Worm (Caenorhabditis elegans) whole organism, late embryonic: ENCODE measurements around the gene C08E3.13.
"Not testable (repeated sequence)": the region's sequence is repeated elsewhere in the genome, so short reads cannot be mapped to it uniquely, and the experiment has no call there.

Source experiments
- K02D7.2 ChIP-seq: sonication (generic microtip); optimal IDR thresholded peaks from 2 replicates; lab custom pipeline; 2017; ENCODE audit warnings: mild to moderate bottlenecking, missing genetic modification characterization, missing compliant biosample characterization
- K09A11.1 ChIP-seq: sonication (generic microtip); optimal IDR thresholded peaks from 2 replicates; lab custom pipeline; 2017; ENCODE audit warnings: antibody characterized with exemption, mild to moderate bottlenecking, missing genetic modification characterization, missing compliant biosample characterization; ENCODE audit not compliant: insufficient read depth
- T23F11.4 ChIP-seq: fragments of 200-800 bp; sonication (Bioruptor generic); optimal IDR thresholded peaks from 2 replicates; lab custom pipeline; 2018; ENCODE audit warnings: mild to moderate bottlenecking, missing genetic modification characterization, missing compliant biosample characterization
- Y22D7AL.16 ChIP-seq: sonication (generic microtip); optimal IDR thresholded peaks from 2 replicates; lab custom pipeline; 2016; ENCODE audit warnings: missing genetic modification characterization, missing compliant biosample characterization
- ama-1 ChIP-seq: fragments of 150-350 bp; optimal IDR thresholded peaks from 2 replicates; lab custom pipeline; 2014
- ceh-22 ChIP-seq: sonication (generic microtip); optimal IDR thresholded peaks from 2 replicates; lab custom pipeline; 2017; ENCODE audit warnings: missing biosample characterization, missing genetic modification characterization
- ceh-34 ChIP-seq: sonication (generic microtip); optimal IDR thresholded peaks from 2 replicates; lab custom pipeline; 2016; ENCODE audit warnings: mild to moderate bottlenecking, missing genetic modification characterization, missing compliant biosample characterization
- ceh-45 ChIP-seq: fragments of 200-800 bp; sonication (Bioruptor generic); IDR thresholded peaks from 2 replicates; pipeline ENCODE4 v1.3.6; 2022; ENCODE audit warnings: missing genetic modification reagents, missing genetic modification characterization, missing compliant biosample characterization
- che-1 ChIP-seq: sonication (generic microtip); optimal IDR thresholded peaks from 2 replicates; lab custom pipeline; 2016; ENCODE audit warnings: mild to moderate bottlenecking, missing genetic modification characterization, missing compliant biosample characterization
- dmd-4 ChIP-seq: sonication (generic microtip); optimal IDR thresholded peaks from 2 replicates; lab custom pipeline; 2016; ENCODE audit warnings: borderline replicate concordance, missing genetic modification characterization, missing compliant biosample characterization
- elt-2 ChIP-seq: sonication (generic microtip); optimal IDR thresholded peaks from 2 replicates; lab custom pipeline; 2016; ENCODE audit warnings: missing genetic modification reagents, missing genetic modification characterization, missing compliant biosample characterization
- elt-4 ChIP-seq: sonication (generic microtip); optimal IDR thresholded peaks from 2 replicates; lab custom pipeline; 2016; ENCODE audit warnings: missing genetic modification characterization, missing compliant biosample characterization
- hlh-13 ChIP-seq: fragments of 200-800 bp; sonication (Bioruptor generic); optimal IDR thresholded peaks from 2 replicates; lab custom pipeline; 2018; ENCODE audit warnings: mild to moderate bottlenecking, missing genetic modification characterization, missing compliant biosample characterization
- hlh-15 ChIP-seq: sonication (generic microtip); optimal IDR thresholded peaks from 2 replicates; lab custom pipeline; 2016; ENCODE audit warnings: missing genetic modification characterization, missing compliant biosample characterization
- hlh-30 ChIP-seq: sonication (generic microtip); optimal IDR thresholded peaks from 2 replicates; lab custom pipeline; 2017; ENCODE audit warnings: antibody characterized with exemption, missing genetic modification characterization, missing compliant biosample characterization; ENCODE audit not compliant: insufficient read depth
- hlh-6 ChIP-seq: sonication (generic microtip); optimal IDR thresholded peaks from 2 replicates; lab custom pipeline; 2016; ENCODE audit warnings: missing genotype, missing genetic modification characterization, missing compliant biosample characterization
- hlh-8 ChIP-seq: sonication (generic microtip); optimal IDR thresholded peaks from 2 replicates; lab custom pipeline; 2016; ENCODE audit warnings: missing genotype, missing genetic modification characterization, missing compliant biosample characterization
- madf-2 ChIP-seq: sonication (generic microtip); optimal IDR thresholded peaks from 2 replicates; lab custom pipeline; 2017; ENCODE audit warnings: missing genetic modification characterization, missing compliant biosample characterization
- nhr-232 ChIP-seq: sonication (generic microtip); optimal IDR thresholded peaks from 2 replicates; lab custom pipeline; 2016; ENCODE audit warnings: missing genetic modification characterization, missing compliant biosample characterization
- pag-3 ChIP-seq: sonication (generic microtip); optimal IDR thresholded peaks from 2 replicates; lab custom pipeline; 2016; ENCODE audit warnings: missing compliant biosample characterization, missing genetic modification characterization, borderline replicate concordance
- pat-9 ChIP-seq: fragments of 200-800 bp; sonication (Bioruptor generic); optimal IDR thresholded peaks from 2 replicates; lab custom pipeline; 2018; ENCODE audit warnings: mild to moderate bottlenecking, missing genetic modification characterization, moderate library complexity, missing compliant biosample characterization
- pha-2 ChIP-seq: sonication (generic microtip); optimal IDR thresholded peaks from 2 replicates; lab custom pipeline; 2017; ENCODE audit warnings: mild to moderate bottlenecking, missing genetic modification characterization, missing compliant biosample characterization
- pha-4 ChIP-seq: fragments of 150-350 bp; optimal IDR thresholded peaks from 2 replicates; lab custom pipeline; 2018; ENCODE audit warnings: missing biosample characterization, missing genetic modification reagents, missing genetic modification characterization
- pqm-1 ChIP-seq: sonication (generic microtip); optimal IDR thresholded peaks from 2 replicates; lab custom pipeline; 2016; ENCODE audit warnings: missing genetic modification characterization, missing compliant biosample characterization
- ref-2 ChIP-seq: sonication (generic microtip); optimal IDR thresholded peaks from 2 replicates; lab custom pipeline; 2016; ENCODE audit warnings: missing genetic modification characterization, missing compliant biosample characterization
- sdc-2 ChIP-seq: sonication (generic microtip); optimal IDR thresholded peaks from 2 replicates; lab custom pipeline; 2016; ENCODE audit warnings: missing genotype, missing genetic modification characterization, missing compliant biosample characterization
- sox-4 ChIP-seq: sonication (generic microtip); optimal IDR thresholded peaks from 2 replicates; lab custom pipeline; 2017; ENCODE audit warnings: mild to moderate bottlenecking, missing genetic modification characterization, inconsistent platforms, missing compliant biosample characterization
- tbx-2 ChIP-seq: sonication (generic microtip); optimal IDR thresholded peaks from 2 replicates; lab custom pipeline; 2016; ENCODE audit warnings: missing genetic modification characterization, missing compliant biosample characterization
- tbx-7 ChIP-seq: sonication (generic microtip); optimal IDR thresholded peaks from 2 replicates; lab custom pipeline; 2016; ENCODE audit warnings: missing genotype, missing genetic modification characterization, missing compliant biosample characterization
- unc-55 ChIP-seq: sonication (generic microtip); optimal IDR thresholded peaks from 2 replicates; lab custom pipeline; 2017; ENCODE audit warnings: missing biosample characterization, missing genetic modification reagents, missing genetic modification characterization
- unc-86 ChIP-seq: sonication (generic microtip); optimal IDR thresholded peaks from 2 replicates; lab custom pipeline; 2016; ENCODE audit warnings: missing genetic modification characterization, missing compliant biosample characterization

The C08E3.13 gene

DNA sequence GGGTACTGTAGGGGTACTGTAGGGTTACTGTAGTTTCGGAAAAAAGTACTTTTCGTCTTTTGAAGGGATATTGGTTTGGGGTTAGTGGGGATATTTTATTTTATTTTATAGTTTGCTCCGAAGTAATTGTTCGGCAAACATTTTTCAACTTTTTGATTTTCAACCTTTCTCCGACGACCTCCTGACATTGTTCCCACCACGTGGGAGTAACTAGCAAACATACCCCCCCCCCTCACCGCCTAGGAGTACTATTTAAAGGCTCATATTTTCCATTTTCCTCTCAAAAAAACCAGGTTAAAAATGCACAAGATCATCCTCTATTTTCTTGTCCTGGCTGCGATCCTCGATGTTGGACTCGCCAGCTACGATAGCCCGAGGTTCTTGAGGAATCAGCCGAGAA lies 33.9 kb upstream of the C08E3.13 start, which contains the start of gene srlf-29:
Gene srlf-29 (plus strand): TSS at position 301 of the 400 bp plus-strand sequence.
- TF ChIP-seq unc-86 (tag; lab: Kevin White, UChicago) (no peak), T23F11.4 (GFP tag; lab: Kevin White, UChicago) (no peak), K09A11.1 (tag; lab: Kevin White, UChicago) (no peak), ceh-22 (tag; lab: Kevin White, UChicago) (no peak), pat-9 (tag; lab: Kevin White, UChicago) (no peak), ama-1 (lab: Kevin White, UChicago) (no peak), nhr-232 (tag; lab: Kevin White, UChicago) (no peak), sdc-2 (tag; lab: Kevin White, UChicago) (no peak)
- TF ChIP-seq, all 69 proteins: peak for 0

DNA sequence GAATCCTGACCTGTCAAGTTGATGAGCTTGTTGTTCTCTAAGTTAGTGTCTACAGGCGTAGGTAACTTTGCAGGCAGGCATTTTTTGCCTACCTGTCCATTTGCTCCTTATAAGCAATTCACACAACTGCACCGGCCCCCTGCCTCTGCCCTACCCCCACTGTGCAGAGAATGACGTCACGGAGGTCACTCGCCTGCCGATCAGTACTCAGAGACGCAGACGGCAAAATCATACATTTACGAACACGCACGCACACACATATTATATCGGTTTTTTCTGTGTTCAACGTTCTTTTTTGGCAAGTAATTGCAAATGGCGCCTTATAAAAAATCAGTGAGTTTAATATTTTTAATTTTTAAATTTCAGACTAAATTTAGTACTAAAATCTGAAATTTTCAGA lies 31.4 kb upstream of the C08E3.13 start, which contains the start of gene duxl-1:
Gene duxl-1 (plus strand): TSS at position 184 of the 400 bp plus-strand sequence.
- TF ChIP-seq ref-2 (peak; percentile 25), pha-4 (tag; lab: Kevin White, UChicago) (no peak), elt-4 (no peak), elt-2 (tag; lab: Kevin White, UChicago) (peak; percentile 40), hlh-30 (tag; lab: Kevin White, UChicago) (peak; percentile 42), tbx-2 (tag; lab: Kevin White, UChicago) (peak; percentile 15), hlh-8 (tag; lab: Kevin White, UChicago) (no peak), che-1 (no peak), dmd-4 (tag; lab: Kevin White, UChicago) (no peak), pqm-1 (tag; lab: Kevin White, UChicago) (no peak), madf-2 (no peak), unc-55 (GFP tag; lab: Kevin White, UChicago) (no peak), hlh-15 (tag; lab: Kevin White, UChicago) (no peak)

DNA sequence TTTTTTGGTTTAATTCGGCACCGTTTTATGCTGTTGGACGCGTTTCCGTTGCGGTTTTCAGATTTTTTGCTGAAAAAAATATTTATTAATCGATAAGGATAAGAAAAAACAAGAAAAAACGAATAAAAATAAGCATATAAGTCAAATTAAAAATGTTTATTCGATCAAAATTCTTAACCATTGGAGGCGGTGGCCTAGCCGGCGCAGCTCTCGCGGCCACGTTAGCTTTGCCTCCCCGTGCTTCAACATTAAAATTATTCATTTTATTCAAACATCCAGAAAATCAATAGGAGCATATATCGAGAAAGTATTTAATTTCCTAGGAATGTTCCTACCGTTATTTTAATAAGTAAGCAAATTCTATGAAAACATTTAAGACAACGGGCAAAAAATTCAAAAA lies 30.8 kb upstream of the C08E3.13 start, which contains the start of gene ZC204.14:
Gene ZC204.14 (minus strand): TSS at position 69 of the 400 bp plus-strand sequence.
- no peak for TF ChIP-seq hlh-15 (tag; lab: Kevin White, UChicago)
- no peak for TF ChIP-seq ceh-22 (tag; lab: Kevin White, UChicago)
- no peak for TF ChIP-seq Y22D7AL.16

DNA sequence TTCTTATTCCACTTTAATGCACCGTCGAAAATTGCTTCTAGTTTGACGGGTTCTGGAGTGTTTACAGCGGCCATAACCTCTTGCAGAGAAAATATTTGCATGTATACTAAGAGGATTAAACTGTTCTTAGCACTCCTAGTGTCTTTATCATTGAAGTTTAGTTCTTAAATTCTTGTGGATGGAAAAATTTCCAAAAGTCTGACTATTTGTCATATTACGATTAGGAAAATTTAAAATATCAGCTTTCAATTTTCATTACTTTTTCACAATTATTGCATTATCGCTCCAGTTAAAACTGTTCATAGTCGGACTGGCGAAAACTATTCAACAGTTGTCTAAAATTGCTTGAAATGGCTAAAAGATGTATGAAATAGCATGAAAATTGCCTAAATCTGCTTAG lies 28.8 kb upstream of the C08E3.13 start, which contains the start of gene ZC204.13:
Gene ZC204.13 (minus strand): TSS at position 101 of the 400 bp plus-strand sequence.
- not testable (repeated sequence) for TF ChIP-seq hlh-13 (GFP tag; lab: Kevin White, UChicago); ceh-34 (tag; lab: Kevin White, UChicago); tbx-7 (tag; lab: Kevin White, UChicago)

DNA sequence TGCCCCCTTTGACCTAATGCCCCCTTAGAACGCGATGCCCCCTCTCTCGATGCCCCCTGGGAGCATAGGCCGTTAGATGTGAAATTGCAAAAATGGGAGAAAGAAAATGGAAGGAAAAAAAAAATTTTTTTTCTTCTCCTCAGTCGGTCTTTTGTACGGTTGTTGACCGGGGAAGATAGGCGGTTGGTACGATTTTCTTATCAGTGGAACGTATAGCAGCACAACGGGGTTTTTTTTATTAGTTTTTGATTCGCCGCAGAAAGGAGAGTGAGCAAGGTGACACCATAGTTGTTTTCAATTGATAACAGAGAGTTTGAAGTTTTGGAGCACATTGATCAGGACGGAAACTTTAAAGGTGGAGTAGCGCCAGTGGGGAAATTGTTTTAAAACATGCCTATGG lies 27.6 kb upstream of the C08E3.13 start:
- peak; percentile 16 for TF ChIP-seq elt-2 (tag; lab: Kevin White, UChicago)
- TF ChIP-seq, all 69 proteins: peak for 1; not testable (repeated sequence) for 68

DNA sequence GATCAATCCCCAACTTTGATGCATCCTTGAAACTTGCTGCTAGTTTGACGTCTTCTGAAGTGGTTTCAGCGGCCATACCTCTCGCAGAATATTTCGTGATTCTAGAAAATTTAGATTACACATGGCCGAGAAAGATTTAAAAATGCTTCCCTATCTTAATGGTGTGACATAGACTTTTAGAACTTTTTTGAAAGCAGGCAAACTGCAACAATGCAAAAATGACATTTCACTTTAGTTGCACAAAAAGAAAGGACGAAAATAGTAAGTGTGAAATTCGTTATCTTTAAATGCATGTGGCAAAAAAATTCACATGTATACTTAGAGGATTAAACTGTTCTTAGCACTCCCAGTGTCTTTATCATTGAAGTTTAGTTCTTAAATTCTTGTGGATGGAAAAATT lies 25.1 kb upstream of the C08E3.13 start, which contains the start of gene ZC204.12:
Gene ZC204.12 (minus strand): TSS at position 101 of the 400 bp plus-strand sequence.
- no peak for TF ChIP-seq pag-3 (tag; lab: Kevin White, UChicago)
- TF ChIP-seq tbx-2 (tag; lab: Kevin White, UChicago): no peak
- no peak for TF ChIP-seq sdc-2 (tag; lab: Kevin White, UChicago)
- no peak for TF ChIP-seq pha-2
- TF ChIP-seq hlh-6 (tag; lab: Kevin White, UChicago): no peak
- no peak for TF ChIP-seq hlh-15 (tag; lab: Kevin White, UChicago)
- TF ChIP-seq unc-55 (GFP tag; lab: Kevin White, UChicago): no peak
- no peak for TF ChIP-seq hlh-13 (GFP tag; lab: Kevin White, UChicago)
- TF ChIP-seq, all 69 proteins: peak for 0

DNA sequence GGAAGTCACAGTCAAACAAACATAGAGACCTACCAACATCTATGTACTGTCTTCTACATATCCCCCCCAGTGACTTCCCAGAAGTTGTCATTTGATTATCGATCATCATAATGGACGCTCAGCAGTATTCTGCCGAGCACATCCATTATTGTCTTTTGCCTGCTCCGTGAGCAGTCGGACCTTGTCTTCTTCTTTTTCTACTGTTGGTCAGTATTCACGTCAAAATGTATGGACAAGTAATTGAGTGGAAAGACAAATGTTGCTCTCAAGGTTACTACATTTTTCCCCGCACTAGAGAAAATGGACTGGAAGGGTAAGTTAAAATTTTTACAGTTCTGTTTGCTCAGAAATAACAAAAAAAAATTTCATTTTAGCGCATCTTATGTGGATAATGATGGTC lies 22.8 kb upstream of the C08E3.13 start, which contains the start of gene btb-12:
Gene btb-12 (plus strand): TSS at position 301 of the 400 bp plus-strand sequence.
- no peak for TF ChIP-seq ceh-45 (GFP tag; lab: Robert Waterston, UW)
- TF ChIP-seq pat-9 (tag; lab: Kevin White, UChicago): no peak
- no peak for TF ChIP-seq K09A11.1 (tag; lab: Kevin White, UChicago)
- no peak for TF ChIP-seq K02D7.2 (tag; lab: Kevin White, UChicago)
- TF ChIP-seq madf-2: no peak
- TF ChIP-seq unc-86 (tag; lab: Kevin White, UChicago): no peak
- no peak for TF ChIP-seq sox-4
